Fruit fly (Drosophila melanogaster) whole organism, prepupa: ENCODE data around the gene Hmt4-20.

Experiments
- Blimp-1 ChIP-seq: fragments of 200-800 bp; sonication (Bioruptor generic); optimal IDR thresholded peaks from 3 replicates; lab custom pipeline; 2017; ENCODE audit warnings: missing biosample characterization, missing genetic modification characterization, mild to moderate bottlenecking, moderate library complexity, missing genetic modification reagents
- CG10669 ChIP-seq: fragments of 200-800 bp; sonication (Bioruptor generic); optimal IDR thresholded peaks from 3 replicates; lab custom pipeline; 2018; ENCODE audit warnings: missing biosample characterization, mild to moderate bottlenecking, missing genetic modification characterization, moderate library complexity
- CG11762 ChIP-seq: fragments of 200-800 bp; sonication (Bioruptor generic); optimal IDR thresholded peaks from 3 replicates; lab custom pipeline; 2016; ENCODE audit warnings: missing biosample characterization, missing genetic modification characterization; ENCODE audit not compliant: insufficient read depth
- CG1621 ChIP-seq: fragments of 200-800 bp; sonication (Bioruptor generic); optimal IDR thresholded peaks from 3 replicates; lab custom pipeline; 2018; ENCODE audit warnings: missing biosample characterization, mild to moderate bottlenecking, missing genetic modification characterization
- CG16779 ChIP-seq: fragments of 200-800 bp; sonication (Bioruptor generic); optimal IDR thresholded peaks from 3 replicates; lab custom pipeline; 2017; ENCODE audit warnings: missing biosample characterization, mild to moderate bottlenecking, missing genetic modification characterization
- CG32006 ChIP-seq: fragments of 200-800 bp; sonication (Bioruptor generic); optimal IDR thresholded peaks from 3 replicates; lab custom pipeline; 2017; ENCODE audit warnings: missing biosample characterization, mild to moderate bottlenecking, missing genetic modification characterization
- CG3919 ChIP-seq: fragments of 200-800 bp; sonication (Bioruptor generic); optimal IDR thresholded peaks from 3 replicates; lab custom pipeline; 2016; ENCODE audit warnings: missing biosample characterization, missing genetic modification characterization
- CG4318 ChIP-seq: fragments of 200-800 bp; sonication (Bioruptor generic); optimal IDR thresholded peaks from 3 replicates; lab custom pipeline; 2017; ENCODE audit warnings: missing biosample characterization, mild to moderate bottlenecking, missing genetic modification characterization
- CG6163 ChIP-seq: fragments of 200-800 bp; sonication (Bioruptor generic); IDR thresholded peaks from 3 replicates; pipeline ENCODE4 v1.3.6; 2022; ENCODE audit warnings: missing biosample characterization, missing genetic modification characterization
- CG6276 ChIP-seq: fragments of 200-800 bp; sonication (Bioruptor generic); optimal IDR thresholded peaks from 2 replicates; lab custom pipeline; 2017; ENCODE audit warnings: missing biosample characterization, mild to moderate bottlenecking, missing genetic modification characterization
- CG6792 ChIP-seq: fragments of 200-800 bp; sonication (Bioruptor generic); optimal IDR thresholded peaks from 3 replicates; lab custom pipeline; 2016; ENCODE audit warnings: missing biosample characterization, missing genetic modification characterization
- CG6808 ChIP-seq: fragments of 200-800 bp; sonication (Bioruptor generic); optimal IDR thresholded peaks from 3 replicates; lab custom pipeline; 2017; ENCODE audit warnings: missing biosample characterization, missing genetic modification characterization, mild to moderate bottlenecking, moderate library complexity, missing genetic modification reagents
- CG6854 ChIP-seq: fragments of 200-800 bp; sonication (Bioruptor generic); optimal IDR thresholded peaks from 2 replicates; lab custom pipeline; 2017; ENCODE audit warnings: missing biosample characterization, mild to moderate bottlenecking, missing genetic modification characterization
- CG7368 ChIP-seq: fragments of 200-800 bp; sonication (Bioruptor generic); optimal IDR thresholded peaks from 3 replicates; lab custom pipeline; 2016; ENCODE audit warnings: missing biosample characterization, missing genetic modification characterization
- CG8319 ChIP-seq: fragments of 200-800 bp; sonication (Bioruptor generic); optimal IDR thresholded peaks from 3 replicates; lab custom pipeline; 2016; ENCODE audit warnings: missing biosample characterization, missing genetic modification characterization
- CG9139 ChIP-seq: fragments of 200-800 bp; sonication (Bioruptor generic); optimal IDR thresholded peaks from 3 replicates; lab custom pipeline; 2017; ENCODE audit warnings: missing biosample characterization, mild to moderate bottlenecking, missing genetic modification characterization
- Eip78C ChIP-seq: fragments of 200-800 bp; sonication (Bioruptor generic); peaks from one replicate; lab custom pipeline; 2016; ENCODE audit warnings: missing biosample characterization, missing genetic modification characterization
- Ets21C ChIP-seq: fragments of 200-800 bp; sonication (Bioruptor generic); optimal IDR thresholded peaks from 3 replicates; lab custom pipeline; 2016; ENCODE audit warnings: missing biosample characterization, missing genetic modification characterization
- Ets96B ChIP-seq: fragments of 200-800 bp; optimal IDR thresholded peaks from 2 replicates; lab custom pipeline; 2019; ENCODE audit warnings: missing biosample characterization, mild to moderate bottlenecking, missing genetic modification characterization, moderate library complexity
- Gug ChIP-seq: fragments of 200-800 bp; sonication (Bioruptor generic); IDR thresholded peaks from 2 replicates; pipeline ENCODE4 v1.3.6; 2022; ENCODE audit warnings: missing biosample characterization, missing genetic modification characterization
- Hr4 ChIP-seq: fragments of 200-800 bp; sonication (Bioruptor generic); optimal IDR thresholded peaks from 3 replicates; lab custom pipeline; 2016; ENCODE audit warnings: missing biosample characterization, missing genetic modification characterization
- Lpt ChIP-seq: fragments of 200-800 bp; sonication (Bioruptor generic); optimal IDR thresholded peaks from 3 replicates; lab custom pipeline; 2016; ENCODE audit warnings: missing biosample characterization, missing genetic modification characterization
- Met ChIP-seq: fragments of 200-800 bp; sonication (Bioruptor generic); optimal IDR thresholded peaks from 3 replicates; lab custom pipeline; 2016; ENCODE audit warnings: missing biosample characterization, missing genetic modification characterization
- OdsH ChIP-seq: fragments of 200-800 bp; sonication (Bioruptor generic); optimal IDR thresholded peaks from 3 replicates; lab custom pipeline; 2016; ENCODE audit warnings: missing biosample characterization, missing genetic modification characterization
- Smox ChIP-seq: fragments of 200-800 bp; sonication (Bioruptor generic); optimal IDR thresholded peaks from 3 replicates; lab custom pipeline; 2016; ENCODE audit warnings: missing biosample characterization, missing genetic modification characterization
- Sox14 ChIP-seq: fragments of 200-800 bp; sonication (Bioruptor generic); optimal IDR thresholded peaks from 3 replicates; lab custom pipeline; 2016; ENCODE audit warnings: missing biosample characterization, missing genetic modification characterization
- Sox15 ChIP-seq: fragments of 200-800 bp; sonication (Bioruptor generic); optimal IDR thresholded peaks from 3 replicates; lab custom pipeline; 2016; ENCODE audit warnings: missing biosample characterization, missing genetic modification characterization
- achi ChIP-seq: fragments of 200-800 bp; sonication (Bioruptor generic); optimal IDR thresholded peaks from 3 replicates; lab custom pipeline; 2016; ENCODE audit warnings: missing biosample characterization, missing genetic modification characterization
- cyc ChIP-seq: fragments of 200-800 bp; sonication (Bioruptor generic); optimal IDR thresholded peaks from 3 replicates; lab custom pipeline; 2016; ENCODE audit warnings: missing biosample characterization, missing genetic modification characterization
- dac ChIP-seq: fragments of 200-800 bp; sonication (Bioruptor generic); optimal IDR thresholded peaks from 2 replicates; lab custom pipeline; 2017; ENCODE audit warnings: missing biosample characterization, mild to moderate bottlenecking, missing genetic modification characterization
- dsx ChIP-seq: fragments of 200-800 bp; optimal IDR thresholded peaks from 3 replicates; lab custom pipeline; 2019; ENCODE audit warnings: missing biosample characterization, mild to moderate bottlenecking, missing genetic modification characterization, moderate library complexity; ENCODE audit not compliant: poor library complexity, severe bottlenecking
- eg ChIP-seq: fragments of 200-800 bp; sonication (Bioruptor generic); IDR thresholded peaks from 3 replicates; pipeline ENCODE4 v1.3.6; 2022; ENCODE audit warnings: missing biosample characterization, missing genetic modification characterization
- esn ChIP-seq: fragments of 200-800 bp; sonication (Bioruptor generic); optimal IDR thresholded peaks from 2 replicates; lab custom pipeline; 2016; ENCODE audit warnings: missing biosample characterization, mild to moderate bottlenecking, missing genetic modification characterization, moderate library complexity
- fd59A ChIP-seq: fragments of 200-800 bp; sonication (Bioruptor generic); optimal IDR thresholded peaks from 2 replicates; lab custom pipeline; 2017; ENCODE audit warnings: missing biosample characterization, mild to moderate bottlenecking, missing genetic modification characterization, missing genetic modification reagents
- fd85E ChIP-seq: fragments of 200-800 bp; sonication (Bioruptor generic); optimal IDR thresholded peaks from 3 replicates; lab custom pipeline; 2016; ENCODE audit warnings: missing biosample characterization, missing genetic modification characterization
- fkh ChIP-seq: fragments of 200-800 bp; sonication (Bioruptor generic); optimal IDR thresholded peaks from 3 replicates; lab custom pipeline; 2017; ENCODE audit warnings: missing biosample characterization, mild to moderate bottlenecking, missing genetic modification characterization, moderate library complexity
- net ChIP-seq: fragments of 200-800 bp; sonication (Bioruptor generic); optimal IDR thresholded peaks from 3 replicates; lab custom pipeline; 2016; ENCODE audit warnings: missing biosample characterization, missing genetic modification characterization
- pdm3 ChIP-seq: fragments of 200-800 bp; sonication (Bioruptor generic); optimal IDR thresholded peaks from 3 replicates; lab custom pipeline; 2016; ENCODE audit warnings: missing biosample characterization, missing genetic modification characterization
- salr ChIP-seq, 2 experiments: fragments of 200-800 bp; sonication (Bioruptor generic); optimal IDR thresholded peaks; 3 replicates each; lab custom pipeline; 2016 to 2018; ENCODE audit warnings: missing biosample characterization in 2 of 2, missing genetic modification characterization in 2 of 2, mild to moderate bottlenecking in 1 of 2
- ss ChIP-seq, 2 experiments: fragments of 200-800 bp; sonication (Bioruptor generic); optimal IDR thresholded peaks; 2 replicates in 1 of 2; 3 replicates in 1 of 2; lab custom pipeline; 2017 to 2018; ENCODE audit warnings: mild to moderate bottlenecking in 2 of 2, missing biosample characterization in 2 of 2, missing genetic modification characterization in 2 of 2, moderate library complexity in 1 of 2
- svp ChIP-seq: fragments of 200-800 bp; sonication (Bioruptor generic); peaks from one replicate; lab custom pipeline; 2016; ENCODE audit warnings: missing biosample characterization, missing genetic modification characterization
- topi ChIP-seq: fragments of 200-800 bp; sonication (Bioruptor generic); optimal IDR thresholded peaks from 3 replicates; lab custom pipeline; 2016; ENCODE audit warnings: missing biosample characterization, missing genetic modification characterization
- vri ChIP-seq: fragments of 200-800 bp; sonication (Bioruptor generic); optimal IDR thresholded peaks from 3 replicates; lab custom pipeline; 2016; ENCODE audit warnings: missing biosample characterization, mild to moderate bottlenecking, missing genetic modification characterization

Hmt4-20 gene

DNA sequence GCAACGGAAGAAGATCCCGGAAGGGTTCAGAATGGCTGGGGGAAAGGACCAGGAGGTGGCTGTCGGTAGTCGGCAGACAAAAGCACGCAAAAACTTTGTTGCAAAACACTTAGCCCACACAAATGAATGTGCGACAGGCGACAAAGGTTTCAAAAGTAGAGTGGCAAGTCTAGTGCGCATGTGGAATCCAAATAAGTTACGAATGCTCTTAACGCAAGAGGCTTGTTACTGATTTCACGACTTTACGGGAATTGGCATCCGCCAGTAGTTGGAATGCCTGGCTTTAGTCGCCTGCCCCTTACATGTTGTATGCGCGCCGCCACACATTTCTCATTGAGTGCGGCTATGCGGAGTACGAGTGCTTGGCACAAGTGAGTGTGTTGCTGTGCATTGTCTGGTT lies 22.7 kb upstream of the Hmt4-20 start (continued):
- TF ChIP-seq CG9139 (no peak), Sox14 (GFP tag; lab: Kevin White, UChicago) (peak; percentile 23), dac (GFP tag; lab: Kevin White, UChicago) (peak; percentile 9), OdsH (GFP tag; lab: Kevin White, UChicago) (peak; percentile 23), CG6808 (GFP tag; lab: Kevin White, UChicago) (no peak), net (GFP tag; lab: Kevin White, UChicago) (no peak), salr (GFP tag; optimal IDR thresholded peaks at IDR 0.05; lab: Kevin White, UChicago) (peak in 1 of 2 experiments; percentile 2), Ets21C (GFP tag; lab: Kevin White, UChicago) (peak; percentile 22), Eip78C (GFP tag; lab: Kevin White, UChicago) (peak; percentile 55), Ets96B (tag; lab: Kevin White, UChicago) (no peak), eg (GFP tag; lab: Robert Waterston, UW) (peak; percentile 53; the same call in 2 of the 3 replicates), Sox15 (no peak), Smox (GFP tag; lab: Kevin White, UChicago) (peak; percentile 33), CG4318 (GFP tag; lab: Kevin White, UChicago) (no peak), CG3919 (peak; percentile 44)

DNA sequence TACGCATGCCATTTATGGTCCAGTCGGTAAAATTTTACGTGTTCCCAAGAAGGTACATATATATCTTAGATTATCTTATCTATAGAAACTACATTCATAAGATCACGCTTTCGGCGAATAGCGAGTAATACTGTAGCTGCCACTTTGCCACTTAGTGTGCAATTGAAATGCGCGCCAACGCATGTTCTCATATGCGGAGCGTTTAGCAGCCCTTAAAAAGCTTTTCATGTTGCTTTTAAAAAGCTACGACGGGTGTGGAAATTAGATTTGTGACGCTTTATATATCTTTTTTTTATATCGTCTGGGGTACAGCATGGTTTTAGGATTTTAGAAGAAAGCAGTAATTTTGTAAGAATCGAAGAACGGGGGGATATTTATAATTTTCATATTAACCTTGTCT lies 2.2 kb upstream of the Hmt4-20 start:
- TF ChIP-seq Eip78C (GFP tag; lab: Kevin White, UChicago) (peak; percentile 16), vri (GFP tag; lab: Kevin White, UChicago) (no peak)

- TF ChIP-seq Met (GFP tag; lab: Kevin White, UChicago) (no peak), CG6808 (GFP tag; lab: Kevin White, UChicago) (peak; percentile 2), CG9139 (peak; percentile 9), Eip78C (GFP tag; lab: Kevin White, UChicago) (peak; percentile 14)
Observed at dm6 chrX:656380-656925, 620 bp upstream of the Hmt4-20 start.

dm6 chrX:654949-655348 lies 884 bp downstream of the Hmt4-20 start:
- TF ChIP-seq CG16779 (tag; lab: Kevin White, UChicago) (peak; percentile 92), CG9139 (no peak), svp (GFP tag; lab: Kevin White, UChicago) (peak; percentile 98), pdm3 (peak; percentile 97), fd59A (peak; percentile 94), Sox14 (GFP tag; lab: Kevin White, UChicago) (peak; percentile 97), dsx (GFP tag; lab: Kevin White, UChicago) (peak; percentile 89), vri (GFP tag; lab: Kevin White, UChicago) (peak; percentile 95), net (GFP tag; lab: Kevin White, UChicago) (peak; percentile 97), esn (GFP tag; lab: Kevin White, UChicago) (peak; percentile 96), achi (peak; percentile 95), OdsH (GFP tag; lab: Kevin White, UChicago) (peak; percentile 97), CG8319 (GFP tag; lab: Kevin White, UChicago) (peak; percentile 94), topi (GFP tag; lab: Kevin White, UChicago) (peak; percentile 96), CG4318 (GFP tag; lab: Kevin White, UChicago) (no peak), CG6854 (peak; percentile 93), ss (GFP tag; optimal IDR thresholded peaks at IDR 0.05; lab: Kevin White, UChicago) (peak; percentile 93 to 96), CG7368 (peak; percentile 95), CG10669 (peak; percentile 94), CG1621 (tag; lab: Kevin White, UChicago) (peak; percentile 96), Hr4 (GFP tag; lab: Kevin White, UChicago) (peak; percentile 95), CG6792 (peak; percentile 96), Sox15 (peak; percentile 93), Met (GFP tag; lab: Kevin White, UChicago) (peak; percentile 97), Eip78C (GFP tag; lab: Kevin White, UChicago) (peak; percentile 98), CG6276 (peak; percentile 95), Lpt (GFP tag; lab: Kevin White, UChicago) (peak; percentile 95), fkh (GFP tag; lab: Kevin White, UChicago) (peak; percentile 83), Gug (peak; percentile 97), fd85E (GFP tag; lab: Kevin White, UChicago) (peak; percentile 91), CG11762 (peak; percentile 94), CG3919 (peak; percentile 96), CG32006 (GFP tag; lab: Kevin White, UChicago) (peak; percentile 96), cyc (GFP tag; lab: Kevin White, UChicago) (peak; percentile 97), Blimp-1 (GFP tag; lab: Kevin White, UChicago) (peak; percentile 87), CG6163 (peak; percentile 99)
